Worm (Caenorhabditis elegans) whole organism, young adult: ENCODE measurements around the gene T01D3.3.

Source experiments
- B0019.2 ChIP-seq: fragments of 200-800 bp; sonication (Bioruptor generic); conservative IDR thresholded peaks from 2 replicates; pipeline ENCODE4 v1.3.6; 2022; ENCODE audit warnings: missing genetic modification reagents, missing genetic modification characterization, missing compliant biosample characterization
- T26A5.8 ChIP-seq: sonication (generic microtip); optimal IDR thresholded peaks from 2 replicates; lab custom pipeline; 2016; ENCODE audit warnings: missing genetic modification characterization, missing compliant biosample characterization
- ceh-27 ChIP-seq: fragments of 200-800 bp; sonication (Bioruptor generic); optimal IDR thresholded peaks from 2 replicates; lab custom pipeline; 2018; ENCODE audit warnings: mild to moderate bottlenecking, missing genetic modification characterization, moderate library complexity, missing compliant biosample characterization
- dpl-1 ChIP-seq: fragments of 150-350 bp; optimal IDR thresholded peaks from 2 replicates; lab custom pipeline; 2014; ENCODE audit warnings: missing biosample characterization, missing genetic modification reagents, missing genetic modification characterization
- madf-3 ChIP-seq: fragments of 200-800 bp; sonication (Bioruptor generic); IDR thresholded peaks from 2 replicates; pipeline ENCODE4 v1.3.6; 2022; ENCODE audit warnings: missing genetic modification reagents, missing genetic modification characterization, missing compliant biosample characterization
- sea-2 ChIP-seq: fragments of 200-800 bp; sonication (Bioruptor generic); IDR thresholded peaks from 2 replicates; pipeline ENCODE4 v1.3.6; 2022; ENCODE audit warnings: missing genetic modification characterization, missing compliant biosample characterization

- TF ChIP-seq ceh-27 (GFP tag; lab: Kevin White, UChicago) (no peak), sea-2 (GFP tag; lab: Robert Waterston, UW) (no peak), dpl-1 (GFP tag; lab: Kevin White, UChicago) (no peak), madf-3 (GFP tag; lab: Robert Waterston, UW) (no peak), T26A5.8 (tag; lab: Kevin White, UChicago) (no peak), B0019.2 (GFP tag; lab: Robert Waterston, UW) (no peak)
These were observed 24.2 kb upstream of the T01D3.3 start for ce11 chrV:13679859-13680258.
